Worm (Caenorhabditis elegans) whole organism, L4 larva: Measurements from ENCODE around the gene F59E12.17.

Experiments used
- F26F4.8 ChIP-seq: fragments of 200-800 bp; sonication (Bioruptor generic); conservative IDR thresholded peaks from 2 replicates; pipeline ENCODE4 v1.3.6; 2022; ENCODE audit warnings: missing genetic modification characterization, missing compliant biosample characterization
- F37D6.2 ChIP-seq: sonication (generic microtip); optimal IDR thresholded peaks from 2 replicates; lab custom pipeline; 2016; ENCODE audit warnings: mild to moderate bottlenecking, missing genetic modification characterization, missing compliant biosample characterization
- F44E2.7 ChIP-seq: fragments of 200-800 bp; sonication (Bioruptor generic); IDR thresholded peaks from 2 replicates; pipeline ENCODE4 v2.1.2; 2022; ENCODE audit warnings: missing genetic modification characterization, missing compliant biosample characterization
- F49E8.2 ChIP-seq: sonication (generic microtip); optimal IDR thresholded peaks from 2 replicates; lab custom pipeline; 2016; ENCODE audit warnings: missing compliant biosample characterization, mild to moderate bottlenecking, missing genetic modification characterization, borderline replicate concordance
- T20F7.1 ChIP-seq: fragments of 200-800 bp; sonication (Bioruptor generic); optimal IDR thresholded peaks from 2 replicates; lab custom pipeline; 2018; ENCODE audit warnings: mild to moderate bottlenecking, missing genetic modification characterization, missing compliant biosample characterization
- T26A8.4 ChIP-seq: fragments of 200-800 bp; sonication (Bioruptor generic); IDR thresholded peaks from 2 replicates; pipeline ENCODE4 v1.3.6; 2022; ENCODE audit warnings: missing genetic modification characterization, missing compliant biosample characterization
- Y48G9A.11 ChIP-seq: fragments of 200-800 bp; sonication (Bioruptor generic); IDR thresholded peaks from 2 replicates; pipeline ENCODE4 v1.3.6; 2022; ENCODE audit warnings: missing genetic modification reagents, missing genetic modification characterization, missing compliant biosample characterization
- Y75B8A.6 ChIP-seq: fragments of 200-800 bp; sonication (Bioruptor generic); IDR thresholded peaks from 2 replicates; pipeline ENCODE4 v1.3.6; 2022; ENCODE audit warnings: missing genetic modification reagents, missing genetic modification characterization, missing compliant biosample characterization
- aha-1 ChIP-seq: fragments of 150-350 bp; peaks from one replicate; lab custom pipeline; 2014; ENCODE audit warnings: missing biosample characterization, missing genetic modification characterization
- ama-1 ChIP-seq: fragments of 150-350 bp; optimal IDR thresholded peaks from 2 replicates; lab custom pipeline; 2014; ENCODE audit warnings: inconsistent platforms, mixed read lengths
- ceh-32 ChIP-seq: sonication (generic microtip); optimal IDR thresholded peaks from 2 replicates; lab custom pipeline; 2016; ENCODE audit warnings: mild to moderate bottlenecking, missing genetic modification characterization, missing compliant biosample characterization; ENCODE audit not compliant: poor library complexity
- ces-1 ChIP-seq: fragments of 150-350 bp; sonication (generic microtip); optimal IDR thresholded peaks from 4 replicates; lab custom pipeline; 2014; ENCODE audit warnings: missing biosample characterization, missing genetic modification reagents, missing genetic modification characterization
- cey-2 ChIP-seq: sonication (generic microtip); optimal IDR thresholded peaks from 3 replicates; lab custom pipeline; 2017; ENCODE audit warnings: missing genetic modification characterization, mild to moderate bottlenecking, missing compliant biosample characterization, antibody characterized with exemption, borderline replicate concordance; ENCODE audit not compliant: insufficient read depth
- fos-1 ChIP-seq: fragments of 150-350 bp; optimal IDR thresholded peaks from 2 replicates; lab custom pipeline; 2014; ENCODE audit warnings: missing biosample characterization, missing genetic modification characterization
- hmg-1.1 ChIP-seq: fragments of 200-800 bp; sonication (Bioruptor generic); IDR thresholded peaks from 2 replicates; pipeline ENCODE4 v1.3.6; 2022; ENCODE audit warnings: missing genetic modification reagents, missing genetic modification characterization, missing compliant biosample characterization
- lin-13 ChIP-seq: fragments of 150-350 bp; optimal IDR thresholded peaks from 2 replicates; lab custom pipeline; 2014; ENCODE audit warnings: missing biosample characterization, missing genetic modification reagents, missing genetic modification characterization
- lin-29 ChIP-seq: fragments of 200-800 bp; sonication (Bioruptor generic); IDR thresholded peaks from 2 replicates; pipeline ENCODE4 v1.3.6; 2022; ENCODE audit warnings: missing genetic modification reagents, missing genetic modification characterization, missing compliant biosample characterization
- lin-38 ChIP-seq: fragments of 200-800 bp; sonication (Bioruptor generic); IDR thresholded peaks from 2 replicates; pipeline ENCODE4 v1.3.6; 2022; ENCODE audit warnings: missing genetic modification reagents, missing genetic modification characterization, missing compliant biosample characterization
- lsy-2 ChIP-seq, 2 experiments: fragments of 150-350 bp in 1 of 2; sonication (generic microtip) in 1 of 2; optimal IDR thresholded peaks; 2 replicates each; lab custom pipeline; 2014 to 2017; ENCODE audit warnings: missing biosample characterization in 2 of 2, missing genetic modification characterization in 2 of 2
- mdl-1 ChIP-seq, 2 experiments: fragments of 150-350 bp in 1 of 2; sonication (generic microtip) in 1 of 2; optimal IDR thresholded peaks; 2 replicates each; lab custom pipeline; 2014 to 2017; ENCODE audit warnings: missing biosample characterization in 2 of 2, missing genetic modification characterization in 2 of 2
- mdt-29 ChIP-seq: fragments of 200-800 bp; sonication (Bioruptor generic); IDR thresholded peaks from 2 replicates; pipeline ENCODE4 v1.3.6; 2022; ENCODE audit warnings: missing genetic modification reagents, missing genetic modification characterization, missing compliant biosample characterization
- mep-1 ChIP-seq: fragments of 150-350 bp; sonication (generic microtip); optimal IDR thresholded peaks from 3 replicates; lab custom pipeline; 2014; ENCODE audit warnings: missing biosample characterization, missing genetic modification characterization
- mes-2 ChIP-seq: sonication (generic microtip); optimal IDR thresholded peaks from 2 replicates; lab custom pipeline; 2016; ENCODE audit warnings: missing genotype, mild to moderate bottlenecking, missing genetic modification characterization, missing compliant biosample characterization; ENCODE audit not compliant: poor library complexity, severe bottlenecking
- nhr-111 ChIP-seq: fragments of 200-800 bp; sonication (Bioruptor generic); optimal IDR thresholded peaks from 2 replicates; lab custom pipeline; 2018; ENCODE audit warnings: mild to moderate bottlenecking, missing genetic modification characterization, missing compliant biosample characterization
- nhr-42 ChIP-seq: fragments of 200-800 bp; sonication (Bioruptor generic); IDR thresholded peaks from 2 replicates; pipeline ENCODE4 v1.3.6; 2022; ENCODE audit warnings: missing genetic modification characterization, missing compliant biosample characterization
- nhr-76 ChIP-seq: fragments of 150-350 bp; optimal IDR thresholded peaks from 2 replicates; lab custom pipeline; 2014; ENCODE audit warnings: missing biosample characterization, missing genetic modification characterization
- nhr-77 ChIP-seq: fragments of 150-350 bp; optimal IDR thresholded peaks from 2 replicates; lab custom pipeline; 2014; ENCODE audit warnings: missing biosample characterization, missing genetic modification characterization
- pha-4 ChIP-seq, 2 experiments: fragments of 150-350 bp in 1 of 2; fragments of 200-800 bp in 1 of 2; sonication (Bioruptor generic) in 1 of 2; IDR thresholded peaks in 1 of 2; optimal IDR thresholded peaks in 1 of 2; 2 replicates each; pipeline versions ENCODE4 v1.3.6 to Lab custom; 2014 to 2022; ENCODE audit warnings: missing genetic modification characterization in 2 of 2, missing genetic modification reagents in 2 of 2, missing biosample characterization in 1 of 2, missing compliant biosample characterization in 1 of 2
- php-3 ChIP-seq: fragments of 200-800 bp; sonication (Bioruptor generic); IDR thresholded peaks from 2 replicates; pipeline ENCODE4 v1.3.6; 2022; ENCODE audit warnings: missing genetic modification reagents, missing genetic modification characterization, missing compliant biosample characterization
- pqm-1 ChIP-seq: sonication (generic microtip); optimal IDR thresholded peaks from 2 replicates; lab custom pipeline; 2017; ENCODE audit warnings: missing biosample characterization, missing genetic modification characterization
- set-16 ChIP-seq: fragments of 200-800 bp; sonication (Bioruptor generic); IDR thresholded peaks from 2 replicates; pipeline ENCODE4 v1.3.6; 2022; ENCODE audit warnings: missing genetic modification reagents, missing genetic modification characterization, missing compliant biosample characterization
- skn-1 ChIP-seq: fragments of 150-350 bp; optimal IDR thresholded peaks from 2 replicates; lab custom pipeline; 2014; ENCODE audit warnings: missing biosample characterization, missing genetic modification characterization
- spr-1 ChIP-seq: sonication (generic microtip); optimal IDR thresholded peaks from 2 replicates; lab custom pipeline; 2016; ENCODE audit warnings: mild to moderate bottlenecking, missing genetic modification characterization, missing compliant biosample characterization
- spr-3 ChIP-seq: fragments of 200-800 bp; sonication (Bioruptor generic); optimal IDR thresholded peaks from 2 replicates; lab custom pipeline; 2018; ENCODE audit warnings: mild to moderate bottlenecking, missing genetic modification characterization, missing compliant biosample characterization
- unc-39 ChIP-seq: sonication (generic microtip); optimal IDR thresholded peaks from 2 replicates; lab custom pipeline; 2017; ENCODE audit warnings: missing biosample characterization, missing genetic modification characterization
- zfp-2 ChIP-seq: sonication (generic microtip); optimal IDR thresholded peaks from 2 replicates; lab custom pipeline; 2016; ENCODE audit warnings: mild to moderate bottlenecking, missing genetic modification characterization, missing compliant biosample characterization
- zip-2 ChIP-seq: fragments of 150-350 bp; optimal IDR thresholded peaks from 2 replicates; lab custom pipeline; 2014; ENCODE audit warnings: missing biosample characterization, missing genetic modification characterization
- ztf-11 ChIP-seq: fragments of 150-350 bp; optimal IDR thresholded peaks from 2 replicates; lab custom pipeline; 2014; ENCODE audit warnings: missing biosample characterization, missing genetic modification characterization
- ztf-7 ChIP-seq: fragments of 150-350 bp; optimal IDR thresholded peaks from 2 replicates; lab custom pipeline; 2014; ENCODE audit warnings: missing biosample characterization, missing genetic modification characterization

The F59E12.17 gene

ce11 chrII:5638059-5638458 lies 11.2 kb downstream of the F59E12.17 start, which contains the start of gene F59E12.3:
F59E12.3 (plus strand) TSS chrII:5638359.
- TF ChIP-seq lin-13 (GFP tag; lab: Kevin White, UChicago) = no peak
- TF ChIP-seq zip-2 (tag; lab: Kevin White, UChicago) = no peak
- no peak for TF ChIP-seq F26F4.8 (GFP tag; lab: Robert Waterston, UW)
- no peak for TF ChIP-seq mep-1
- TF ChIP-seq Y48G9A.11 (GFP tag; lab: Robert Waterston, UW) = no peak
- TF ChIP-seq set-16 (GFP tag; lab: Robert Waterston, UW) = no peak
- TF ChIP-seq lsy-2 (tag; optimal IDR thresholded peaks at IDR 0.05; lab: Kevin White, UChicago) = no peak
- TF ChIP-seq pqm-1 (tag; lab: Kevin White, UChicago) = no peak
- TF ChIP-seq F44E2.7 = no peak
- no peak for TF ChIP-seq mdt-29 (GFP tag; lab: Robert Waterston, UW)

DNA sequence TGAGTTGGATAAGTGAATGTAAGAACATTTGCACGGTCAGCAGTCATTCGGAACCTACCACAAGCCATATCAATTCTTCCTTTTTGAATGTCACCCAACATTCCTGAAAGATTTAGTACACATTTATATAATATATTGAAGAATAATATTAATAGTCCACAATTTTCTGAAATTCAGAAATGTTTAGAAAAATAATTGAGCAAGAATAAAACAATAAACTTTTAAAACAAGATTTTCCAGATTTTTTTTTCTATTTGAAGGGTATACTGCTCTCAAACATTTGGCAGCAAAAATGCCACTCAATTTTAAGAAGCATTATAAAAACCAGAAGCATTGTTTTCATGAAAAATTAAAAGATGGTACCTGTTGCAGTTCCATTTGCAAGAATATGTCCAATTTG lies 12.4 kb downstream of the F59E12.17 start, which contains the start of gene F59E12.8:
F59E12.8 (minus strand) TSS at position 101 of the 400 bp plus-strand sequence.
- TF ChIP-seq mes-2 (tag; lab: Kevin White, UChicago) (no peak), skn-1 (tag; lab: Kevin White, UChicago) (no peak), mdl-1 (tag; optimal IDR thresholded peaks at IDR 0.05; lab: Kevin White, UChicago) (no peak), nhr-42 (no peak), php-3 (GFP tag; lab: Robert Waterston, UW) (no peak), F49E8.2 (no peak), cey-2 (tag; lab: Kevin White, UChicago) (no peak), pha-4 (GFP tag; IDR thresholded peaks at IDR 0.05; lab: Robert Waterston, UW) (no peak), pha-4 (tag; optimal IDR thresholded peaks at IDR 0.05; lab: Kevin White, UChicago) (no peak), mep-1 (no peak), ces-1 (GFP tag; lab: Kevin White, UChicago) (no peak), nhr-76 (tag; lab: Kevin White, UChicago) (no peak), zfp-2 (no peak), hmg-1.1 (no peak), F37D6.2 (tag; lab: Kevin White, UChicago) (no peak), Y75B8A.6 (no peak), lin-38 (GFP tag; lab: Robert Waterston, UW) (no peak), ztf-7 (no peak), ama-1 (no peak)

DNA sequence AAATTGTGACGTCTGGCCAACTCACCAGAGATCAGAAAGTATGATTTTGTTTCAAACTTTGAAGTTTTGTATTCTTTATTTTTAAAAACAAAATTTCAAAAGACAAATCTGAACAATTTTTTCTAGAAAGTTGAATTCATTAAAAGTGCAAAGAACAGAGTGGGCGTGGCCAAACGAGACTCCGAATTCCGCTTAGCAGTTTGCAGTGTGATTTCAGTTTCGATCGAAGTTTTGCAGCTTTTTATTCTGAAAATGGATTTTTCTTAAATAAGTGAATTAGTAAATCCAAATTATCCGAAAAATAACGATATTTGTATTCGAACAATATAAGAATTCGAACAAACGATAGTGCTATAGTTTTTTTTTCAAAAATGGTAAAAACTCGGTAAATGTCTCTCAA lies 15.8 kb downstream of the F59E12.17 start:
- no peak for TF ChIP-seq ceh-32
- TF ChIP-seq lin-29 (GFP tag; lab: Robert Waterston, UW) = no peak
- no peak for TF ChIP-seq T26A8.4 (GFP tag; lab: Robert Waterston, UW)
- TF ChIP-seq aha-1 = peak; percentile 87
- peak; percentile 21 for TF ChIP-seq nhr-77 (tag; lab: Kevin White, UChicago)
- TF ChIP-seq spr-1 (tag; lab: Kevin White, UChicago) = peak; percentile 95
- peak; percentile 96 for TF ChIP-seq spr-3
- TF ChIP-seq unc-39 (tag; lab: Kevin White, UChicago) = no peak
- TF ChIP-seq T20F7.1 = peak; percentile 92
- no peak for TF ChIP-seq php-3 (GFP tag; lab: Robert Waterston, UW)
- no peak for TF ChIP-seq nhr-111
- TF ChIP-seq fos-1 (tag; lab: Kevin White, UChicago) = no peak
- no peak for TF ChIP-seq ztf-11 (tag; lab: Kevin White, UChicago)
- no peak for TF ChIP-seq F44E2.7
- TF ChIP-seq Y48G9A.11 (GFP tag; lab: Robert Waterston, UW) = peak; percentile 84
- peak; percentile 43; the same call in 1 of the 2 replicates for TF ChIP-seq hmg-1.1
- TF ChIP-seq pha-4 (GFP tag; IDR thresholded peaks at IDR 0.05; lab: Robert Waterston, UW) = no peak
- no peak for TF ChIP-seq pha-4 (tag; optimal IDR thresholded peaks at IDR 0.05; lab: Kevin White, UChicago)
